Fruit fly (Drosophila melanogaster) whole organism, embryonic: ENCODE data around the gene ATPsynepsilonL.

Experiments used
- Bdp1 ChIP-seq: fragments of 200-800 bp; sonication (Bioruptor generic); optimal IDR thresholded peaks from 3 replicates; lab custom pipeline; 2016; ENCODE audit warnings: missing biosample characterization, missing genetic modification characterization
- CG10431 ChIP-seq: fragments of 200-800 bp; sonication (Bioruptor generic); optimal IDR thresholded peaks from 3 replicates; lab custom pipeline; 2018; ENCODE audit warnings: missing biosample characterization, mild to moderate bottlenecking, missing genetic modification characterization
- CG11723 ChIP-seq: fragments of 200-800 bp; sonication (Bioruptor generic); optimal IDR thresholded peaks from 2 replicates; lab custom pipeline; 2017; ENCODE audit warnings: missing biosample characterization, mild to moderate bottlenecking, missing genetic modification characterization
- CG12236 ChIP-seq: fragments of 200-800 bp; sonication (Bioruptor generic); optimal IDR thresholded peaks from 2 replicates; lab custom pipeline; 2016; ENCODE audit warnings: missing biosample characterization, missing genetic modification characterization
- CG12942 ChIP-seq: fragments of 200-800 bp; sonication (Bioruptor generic); optimal IDR thresholded peaks from 3 replicates; lab custom pipeline; 2016; ENCODE audit warnings: missing biosample characterization, missing genetic modification characterization
- CG13775 ChIP-seq: fragments of 200-800 bp; sonication (Bioruptor generic); optimal IDR thresholded peaks from 3 replicates; lab custom pipeline; 2017; ENCODE audit warnings: missing biosample characterization, mild to moderate bottlenecking, missing genetic modification characterization
- CG15601 ChIP-seq: fragments of 200-800 bp; sonication (Bioruptor generic); optimal IDR thresholded peaks from 3 replicates; lab custom pipeline; 2019; ENCODE audit warnings: missing biosample characterization, mild to moderate bottlenecking, missing genetic modification characterization, moderate library complexity
- CG17568 ChIP-seq: fragments of 200-800 bp; sonication (Bioruptor generic); optimal IDR thresholded peaks from 2 replicates; lab custom pipeline; 2018; ENCODE audit warnings: missing biosample characterization, mild to moderate bottlenecking, missing genetic modification characterization, moderate library complexity
- CG2678 ChIP-seq: fragments of 200-800 bp; sonication (Bioruptor generic); optimal IDR thresholded peaks from 3 replicates; lab custom pipeline; 2019; ENCODE audit warnings: missing biosample characterization, mild to moderate bottlenecking, missing genetic modification characterization, moderate library complexity
- CG31441 ChIP-seq: fragments of 200-800 bp; sonication (Bioruptor generic); IDR thresholded peaks from 2 replicates; pipeline ENCODE4 v1.3.6; 2022; ENCODE audit warnings: missing biosample characterization, missing genetic modification characterization
- CG32767 ChIP-seq: fragments of 200-800 bp; sonication (Bioruptor generic); IDR thresholded peaks from 2 replicates; pipeline ENCODE4 v1.3.6; 2022; ENCODE audit warnings: missing biosample characterization, missing genetic modification characterization
- CG3726 ChIP-seq: fragments of 200-800 bp; sonication (Bioruptor generic); IDR thresholded peaks from 3 replicates; pipeline ENCODE4, ENCODE4 v1.3.6; 2022; ENCODE audit warnings: missing biosample characterization, missing genetic modification characterization
- CG6813 ChIP-seq: fragments of 200-800 bp; sonication (Bioruptor generic); optimal IDR thresholded peaks from 2 replicates; lab custom pipeline; 2017; ENCODE audit warnings: missing biosample characterization, missing genetic modification characterization, mild to moderate bottlenecking, moderate library complexity, missing genetic modification reagents
- CG6854 ChIP-seq: fragments of 200-800 bp; sonication (Bioruptor generic); optimal IDR thresholded peaks from 3 replicates; lab custom pipeline; 2017; ENCODE audit warnings: missing biosample characterization, mild to moderate bottlenecking, missing genetic modification characterization
- CG8388 ChIP-seq: fragments of 200-800 bp; sonication (Bioruptor generic); optimal IDR thresholded peaks from 2 replicates; lab custom pipeline; 2019; ENCODE audit warnings: missing biosample characterization, mild to moderate bottlenecking, missing genetic modification characterization, moderate library complexity
- CG9437 ChIP-seq: fragments of 200-800 bp; sonication (Bioruptor generic); optimal IDR thresholded peaks from 2 replicates; lab custom pipeline; 2018; ENCODE audit warnings: missing biosample characterization, mild to moderate bottlenecking, missing genetic modification characterization
- CG9727 ChIP-seq: fragments of 200-800 bp; sonication (Bioruptor generic); optimal IDR thresholded peaks from 3 replicates; lab custom pipeline; 2017; ENCODE audit warnings: missing biosample characterization, mild to moderate bottlenecking, missing genetic modification characterization
- Dad ChIP-seq: fragments of 200-800 bp; sonication (Bioruptor generic); optimal IDR thresholded peaks from 3 replicates; lab custom pipeline; 2016; ENCODE audit warnings: missing biosample characterization, missing genetic modification characterization
- Dip3 ChIP-seq: fragments of 200-800 bp; sonication (Bioruptor generic); optimal IDR thresholded peaks from 3 replicates; lab custom pipeline; 2016; ENCODE audit warnings: missing biosample characterization, missing genetic modification characterization
- Dp ChIP-seq: fragments of 200-800 bp; sonication (Bioruptor generic); optimal IDR thresholded peaks from 2 replicates; lab custom pipeline; 2018; ENCODE audit warnings: missing biosample characterization, mild to moderate bottlenecking, missing genetic modification characterization, moderate library complexity
- Elba2 ChIP-seq: fragments of 200-800 bp; sonication (Bioruptor generic); optimal IDR thresholded peaks from 3 replicates; lab custom pipeline; 2016; ENCODE audit warnings: missing biosample characterization, missing genetic modification characterization
- HLHmδ ChIP-seq: fragments of 200-800 bp; sonication (Bioruptor generic); optimal IDR thresholded peaks from 2 replicates; lab custom pipeline; 2018; ENCODE audit warnings: missing biosample characterization, mild to moderate bottlenecking, missing genetic modification characterization, moderate library complexity
- Hmr ChIP-seq: fragments of 200-800 bp; sonication (Bioruptor generic); optimal IDR thresholded peaks from 3 replicates; lab custom pipeline; 2017; ENCODE audit warnings: mild to moderate bottlenecking, missing biosample characterization, missing genetic modification reagents, missing genetic modification characterization
- Hsf ChIP-seq: fragments of 200-800 bp; sonication (Bioruptor generic); optimal IDR thresholded peaks from 3 replicates; lab custom pipeline; 2016; ENCODE audit warnings: missing biosample characterization, missing genetic modification characterization
- Lpt ChIP-seq: fragments of >200 bp; optimal IDR thresholded peaks from 2 replicates; lab custom pipeline; 2018; ENCODE audit warnings: missing biosample characterization, missing genetic modification characterization
- Mes4 ChIP-seq: fragments of 200-800 bp; sonication (Bioruptor generic); optimal IDR thresholded peaks from 2 replicates; lab custom pipeline; 2016; ENCODE audit warnings: missing biosample characterization, missing genetic modification characterization
- Myb ChIP-seq: fragments of 200-800 bp; sonication (Bioruptor generic); optimal IDR thresholded peaks from 2 replicates; lab custom pipeline; 2016; ENCODE audit warnings: missing biosample characterization, missing genetic modification characterization
- Ptx1 ChIP-seq: fragments of 200-800 bp; sonication (Bioruptor generic); IDR thresholded peaks from 2 replicates; pipeline ENCODE4 v1.3.6; 2022; ENCODE audit warnings: missing biosample characterization, missing genetic modification characterization
- Sox102F ChIP-seq: fragments of 200-800 bp; sonication (Bioruptor generic); optimal IDR thresholded peaks from 2 replicates; lab custom pipeline; 2018; ENCODE audit warnings: missing biosample characterization, mild to moderate bottlenecking, missing genetic modification characterization, moderate library complexity
- Ssrp ChIP-seq: fragments of 200-800 bp; sonication (Bioruptor generic); optimal IDR thresholded peaks from 2 replicates; lab custom pipeline; 2018; ENCODE audit warnings: missing biosample characterization, mild to moderate bottlenecking, missing genetic modification characterization, moderate library complexity
- Tbp ChIP-seq: fragments of >200 bp; optimal IDR thresholded peaks from 2 replicates; lab custom pipeline; 2018; ENCODE audit warnings: missing biosample characterization, missing genetic modification characterization
- abd-A ChIP-seq: fragments of 200-800 bp; sonication (Bioruptor generic); optimal IDR thresholded peaks from 3 replicates; lab custom pipeline; 2019; ENCODE audit warnings: missing biosample characterization, mild to moderate bottlenecking, missing genetic modification characterization, moderate library complexity
- cwo ChIP-seq: fragments of 200-800 bp; sonication (Bioruptor generic); optimal IDR thresholded peaks from 3 replicates; lab custom pipeline; 2017; ENCODE audit warnings: missing biosample characterization, missing genetic modification characterization, mild to moderate bottlenecking, moderate library complexity, missing genetic modification reagents
- dati ChIP-seq: fragments of 200-800 bp; sonication (Bioruptor generic); IDR thresholded peaks from 2 replicates; pipeline ENCODE4 v1.3.6; 2022; ENCODE audit warnings: missing biosample characterization, missing genetic modification characterization
- gcm2 ChIP-seq: fragments of 200-800 bp; sonication (Bioruptor generic); optimal IDR thresholded peaks from 2 replicates; lab custom pipeline; 2016; ENCODE audit warnings: missing biosample characterization, missing genetic modification characterization
- gsb ChIP-seq: fragments of 200-800 bp; sonication (Bioruptor generic); IDR thresholded peaks from 2 replicates; pipeline ENCODE4 v1.3.6; 2022; ENCODE audit warnings: missing biosample characterization, missing genetic modification characterization
- lbe ChIP-seq: fragments of 200-800 bp; sonication (Bioruptor generic); optimal IDR thresholded peaks from 2 replicates; lab custom pipeline; 2016; ENCODE audit warnings: missing biosample characterization, mild to moderate bottlenecking, missing genetic modification characterization
- luna ChIP-seq: fragments of 200-800 bp; sonication (Bioruptor generic); optimal IDR thresholded peaks from 2 replicates; lab custom pipeline; 2016; ENCODE audit warnings: missing biosample characterization, missing genetic modification characterization
- nau ChIP-seq: fragments of 200-800 bp; sonication (Bioruptor generic); optimal IDR thresholded peaks from 3 replicates; lab custom pipeline; 2017; ENCODE audit warnings: missing biosample characterization, mild to moderate bottlenecking, missing genetic modification characterization, missing genetic modification reagents
- pb ChIP-seq: fragments of 200-800 bp; sonication (Bioruptor generic); optimal IDR thresholded peaks from 3 replicates; lab custom pipeline; 2016; ENCODE audit warnings: missing biosample characterization, missing genetic modification characterization
- phol ChIP-seq: fragments of 200-800 bp; sonication (Bioruptor generic); optimal IDR thresholded peaks from 3 replicates; lab custom pipeline; 2018; ENCODE audit warnings: missing biosample characterization, mild to moderate bottlenecking, missing genetic modification characterization, moderate library complexity
- row ChIP-seq: fragments of 200-800 bp; sonication (Bioruptor generic); IDR thresholded peaks from 3 replicates; pipeline ENCODE4 v1.3.6; 2022; ENCODE audit warnings: missing biosample characterization, missing genetic modification characterization
- schlank ChIP-seq: fragments of 200-800 bp; sonication (Bioruptor generic); optimal IDR thresholded peaks from 2 replicates; lab custom pipeline; 2018; ENCODE audit warnings: missing biosample characterization, mild to moderate bottlenecking, missing genetic modification characterization
- sisA ChIP-seq: fragments of 200-800 bp; sonication (Bioruptor generic); IDR thresholded peaks from 2 replicates; pipeline ENCODE4 v1.3.6; 2022; ENCODE audit warnings: missing biosample characterization, missing genetic modification characterization
- slbo ChIP-seq: fragments of 200-800 bp; sonication (Bioruptor generic); IDR thresholded peaks from 2 replicates; pipeline ENCODE4 v1.3.6; 2022; ENCODE audit warnings: missing biosample characterization, missing genetic modification characterization
- sr ChIP-seq: fragments of 200-800 bp; sonication (Bioruptor generic); IDR thresholded peaks from 3 replicates; pipeline ENCODE4 v1.3.6; 2022; ENCODE audit warnings: missing biosample characterization, missing genetic modification characterization
- sug ChIP-seq: fragments of 200-800 bp; optimal IDR thresholded peaks from 2 replicates; lab custom pipeline; 2019; ENCODE audit warnings: missing biosample characterization, mild to moderate bottlenecking, missing genetic modification characterization, moderate library complexity
- wor ChIP-seq: fragments of 200-800 bp; sonication (Bioruptor generic); IDR thresholded peaks from 2 replicates; pipeline ENCODE4 v1.3.6; 2022; ENCODE audit warnings: missing biosample characterization, missing genetic modification characterization
- z ChIP-seq: fragments of 200-800 bp; sonication (Bioruptor generic); IDR thresholded peaks from 3 replicates; pipeline ENCODE4 v1.3.6; 2022; ENCODE audit warnings: missing biosample characterization, missing genetic modification characterization

ATPsynepsilonL gene

dm6 chr3R:10087206-10087927 is 34.2 kb upstream of the ATPsynepsilonL start (continued):
- TF ChIP-seq sr (GFP tag; lab: Robert Waterston, UW) = 0 out of 3 replicates have a peak, but pooled peaks have one; percentile 51
- peak; percentile 53 for TF ChIP-seq Mes4 (GFP tag; lab: Kevin White, UChicago)
- TF ChIP-seq gcm2 (GFP tag; lab: Kevin White, UChicago) = peak; percentile 56
- no peak for TF ChIP-seq Tbp (GFP tag; lab: Kevin White, UChicago)
- TF ChIP-seq sug (tag; lab: Kevin White, UChicago) = peak; percentile 46
- peak; percentile 68 for TF ChIP-seq Sox102F (GFP tag; lab: Kevin White, UChicago)
- no peak for TF ChIP-seq CG10431 (GFP tag; lab: Kevin White, UChicago)
- no peak for TF ChIP-seq CG6813 (GFP tag; lab: Kevin White, UChicago)
- TF ChIP-seq Dp (GFP tag; lab: Kevin White, UChicago) = no peak
- TF ChIP-seq wor (GFP tag; lab: Robert Waterston, UW) = 0 out of 2 replicates have a peak, but pooled peaks have one; percentile 25
- peak; percentile 35 for TF ChIP-seq luna
- no peak for TF ChIP-seq Lpt (GFP tag; lab: Kevin White, UChicago)
- peak; percentile 54 for TF ChIP-seq CG11723 (GFP tag; lab: Kevin White, UChicago)
- peak; percentile 6 for TF ChIP-seq schlank (tag; lab: Kevin White, UChicago)
- TF ChIP-seq CG9727 (GFP tag; lab: Kevin White, UChicago) = peak; percentile 70
- peak; percentile 47 for TF ChIP-seq Dad (GFP tag; lab: Kevin White, UChicago)
- TF ChIP-seq Hsf = peak; percentile 75
- peak; percentile 66 for TF ChIP-seq row (GFP tag; lab: Robert Waterston, UW)
- peak; percentile 87 for TF ChIP-seq abd-A (tag; lab: Kevin White, UChicago)
- no peak for TF ChIP-seq Elba2
- TF ChIP-seq Hmr (GFP tag; lab: Kevin White, UChicago) = peak; percentile 71
- TF ChIP-seq Bdp1 = peak; percentile 63
- peak; percentile 66 for TF ChIP-seq cwo (GFP tag; lab: Kevin White, UChicago)
- TF ChIP-seq CG3726 = 0 out of 3 replicates have a peak, but pooled peaks have one; percentile 50
- peak; percentile 82 for TF ChIP-seq lbe (GFP tag; lab: Kevin White, UChicago)
- peak; percentile 44 for TF ChIP-seq Ssrp (tag; lab: Kevin White, UChicago)
- TF ChIP-seq HLHmδ (GFP tag; lab: Kevin White, UChicago) = no peak
- peak; percentile 73 for TF ChIP-seq phol
- peak; percentile 73 for TF ChIP-seq CG2678
- peak; percentile 76 for TF ChIP-seq sisA (GFP tag; lab: Robert Waterston, UW)
- peak; percentile 78 for TF ChIP-seq Dip3 (GFP tag; lab: Kevin White, UChicago)
- TF ChIP-seq CG31441 = peak; percentile 58
- TF ChIP-seq CG15601 (tag; lab: Kevin White, UChicago) = no peak
- peak; percentile 49 for TF ChIP-seq CG13775
- peak; percentile 39 for TF ChIP-seq CG12942 (GFP tag; lab: Kevin White, UChicago)
- peak; percentile 75 for TF ChIP-seq Ptx1 (GFP tag; lab: Robert Waterston, UW)
- TF ChIP-seq z (GFP tag; lab: Robert Waterston, UW) = no peak
- peak; percentile 52 for TF ChIP-seq CG6854 (GFP tag; lab: Kevin White, UChicago)
- TF ChIP-seq nau = peak; percentile 45
- TF ChIP-seq Myb (GFP tag; lab: Kevin White, UChicago) = peak; percentile 57
- TF ChIP-seq CG17568 (GFP tag; lab: Kevin White, UChicago) = peak; percentile 52
- TF ChIP-seq slbo (GFP tag; lab: Robert Waterston, UW) = peak; percentile 88
- TF ChIP-seq CG9437 (GFP tag; lab: Kevin White, UChicago) = no peak
- TF ChIP-seq CG8388 (GFP tag; lab: Kevin White, UChicago) = peak; percentile 37
- TF ChIP-seq CG12236 (GFP tag; lab: Kevin White, UChicago) = peak; percentile 23
- TF ChIP-seq CG32767 (GFP tag; lab: Robert Waterston, UW) = no peak; the same call in 1 of the 2 replicates
- 0 out of 2 replicates have a peak, but pooled peaks have one; percentile 38 for TF ChIP-seq dati (GFP tag; lab: Robert Waterston, UW)
- TF ChIP-seq gsb (GFP tag; lab: Robert Waterston, UW) = peak; percentile 59
- peak; percentile 41 for TF ChIP-seq pb
